Fruit fly (Drosophila melanogaster): ENCODE measurements around the gene CG10650.

Gene CG10650

DNA sequence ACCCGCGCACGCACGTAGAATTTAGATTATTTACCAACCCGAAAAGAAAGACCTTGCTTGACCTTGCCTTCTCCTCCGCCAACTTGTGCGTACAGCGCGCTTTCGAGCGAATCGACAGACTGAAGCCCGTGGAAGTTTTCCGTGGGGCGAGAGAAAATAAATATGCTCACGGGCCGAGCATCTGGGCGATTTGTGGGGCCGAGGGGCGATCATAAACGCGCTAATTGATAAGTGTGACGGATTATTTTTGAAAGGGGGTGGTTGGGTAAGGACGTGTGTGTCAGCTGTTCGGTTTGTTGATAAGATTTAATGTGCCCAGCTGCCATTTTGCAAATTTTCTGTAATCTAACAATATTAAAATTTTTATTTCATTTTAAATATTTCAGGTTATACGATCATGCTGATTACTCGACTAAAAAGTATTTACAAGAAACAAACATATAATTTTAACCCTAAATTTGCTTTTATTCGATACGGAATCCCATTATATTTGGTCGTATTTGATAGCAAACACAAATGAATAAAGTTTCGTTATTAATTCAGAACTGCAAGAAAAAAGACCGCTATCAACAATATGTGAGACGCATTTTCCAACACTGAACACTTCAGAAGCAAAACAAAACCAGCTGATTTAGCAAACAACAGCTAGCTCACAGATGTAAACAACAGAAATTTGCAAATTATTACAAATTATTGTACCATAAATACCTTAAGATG is 21.5 kb downstream of the CG10650 start, which contains the start of the genes L2HGDH and CG10431 (continued):
- TF ChIP-seq CG6272 (GFP tag; IDR thresholded peaks at IDR 0.05), result no peak
- TF ChIP-seq CG11504 (tag; optimal IDR thresholded peaks at IDR 0.05), result no peak
- no peak for TF ChIP-seq CG43689 (GFP tag; IDR thresholded peaks at IDR 0.05)
- peak; percentile 84 for TF ChIP-seq stwl (tag; optimal IDR thresholded peaks at IDR 0.05)
- no peak for TF ChIP-seq Usf (GFP tag; optimal IDR thresholded peaks at IDR 0.05)
- TF ChIP-seq CG32772 (GFP tag; IDR thresholded peaks at IDR 0.05), result no peak
- TF ChIP-seq ind (GFP tag; optimal IDR thresholded peaks at IDR 0.05), result peak; percentile 67
- TF ChIP-seq zf30C (GFP tag; optimal IDR thresholded peaks at IDR 0.05), result no peak
- TF ChIP-seq fd64A (GFP tag; optimal IDR thresholded peaks at IDR 0.05), result peak; percentile 21
- TF ChIP-seq Deaf1 (tag; optimal IDR thresholded peaks at IDR 0.05), result peak; percentile 85
- TF ChIP-seq Dfd (GFP tag; optimal IDR thresholded peaks at IDR 0.05), result no peak
- TF ChIP-seq CG10431 (GFP tag; optimal IDR thresholded peaks at IDR 0.05), result peak; percentile 45
- no peak for TF ChIP-seq Oaz (GFP tag; IDR thresholded peaks at IDR 0.05)
- 0 out of 2 replicates have a peak, but pooled peaks have one; percentile 28 for TF ChIP-seq E2f2 (GFP tag; IDR thresholded peaks at IDR 0.05)
- TF ChIP-seq CG1529 (GFP tag; optimal IDR thresholded peaks at IDR 0.05), result peak; percentile 35
- TF ChIP-seq Pdp1 (GFP tag; optimal IDR thresholded peaks at IDR 0.05), result peak; percentile 38 to 76
- peak; percentile 2 for TF ChIP-seq CG7928 (GFP tag; optimal IDR thresholded peaks at IDR 0.05)
- no peak for TF ChIP-seq crc (GFP tag; optimal IDR thresholded peaks at IDR 0.05)
- TF ChIP-seq zen (tag; optimal IDR thresholded peaks at IDR 0.05), result peak; percentile 66
- TF ChIP-seq Lim3 (GFP tag; IDR thresholded peaks at IDR 0.05), result no peak
- peak; percentile 60 for TF ChIP-seq dmrt99B (tag; optimal IDR thresholded peaks at IDR 0.05)
- TF ChIP-seq BEAF-32 (GFP tag; optimal IDR thresholded peaks at IDR 0.05), result peak; percentile 52
- TF ChIP-seq CG8924 (tag; optimal IDR thresholded peaks at IDR 0.05), result peak; percentile 85
- peak; percentile 83 for TF ChIP-seq CG14710 (tag; optimal IDR thresholded peaks at IDR 0.05)
- TF ChIP-seq gt (GFP tag; IDR thresholded peaks at IDR 0.05), result no peak
- peak; percentile 72 for TF ChIP-seq Max (GFP tag; optimal IDR thresholded peaks at IDR 0.05)
- TF ChIP-seq CG11247 (GFP tag; IDR thresholded peaks at IDR 0.05), result peak; percentile 26; the same call in 1 of the 2 replicates
- peak; percentile 4 for TF ChIP-seq CG2202 (tag; optimal IDR thresholded peaks at IDR 0.05)
- no peak; the same call in 1 of the 2 replicates for TF ChIP-seq CG31441 (GFP tag; IDR thresholded peaks at IDR 0.05)
- TF ChIP-seq CG16779 (GFP tag; IDR thresholded peaks at IDR 0.05), result no peak; the same call in 1 of the 2 replicates
- no peak for TF ChIP-seq cg (GFP tag; optimal IDR thresholded peaks at IDR 0.05)
- peak; percentile 62 for TF ChIP-seq CG15269 (tag; optimal IDR thresholded peaks at IDR 0.05)
- no peak for TF ChIP-seq CG4617 (GFP tag; optimal IDR thresholded peaks at IDR 0.05; ENCODE audit: borderline replicate concordance)
- no peak for TF ChIP-seq hb (GFP tag; IDR thresholded peaks at IDR 0.05; ENCODE audit: partially characterized antibody)
- peak; percentile 56 for TF ChIP-seq kay (GFP tag; optimal IDR thresholded peaks at IDR 0.05)
- TF ChIP-seq Neu2 (GFP tag; optimal IDR thresholded peaks at IDR 0.05; ENCODE audit: borderline replicate concordance), result no peak
- TF ChIP-seq CG6765 (GFP tag; optimal IDR thresholded peaks at IDR 0.05), result peak; percentile 38
- TF ChIP-seq CG11560 (tag; IDR thresholded peaks at IDR 0.05), result no peak
- peak; percentile 47 for TF ChIP-seq dmrt11E (tag; optimal IDR thresholded peaks at IDR 0.05)
- no peak for TF ChIP-seq ap (GFP tag; IDR thresholded peaks at IDR 0.05)
- peak; percentile 31 for TF ChIP-seq CG10462 (GFP tag; optimal IDR thresholded peaks at IDR 0.05)
- TF ChIP-seq Med (GFP tag), result peak; percentile 91
- TF ChIP-seq Mes4 (GFP tag; optimal IDR thresholded peaks at IDR 0.05), result no peak
- peak; percentile 41 for TF ChIP-seq CG6813 (GFP tag; optimal IDR thresholded peaks at IDR 0.05)
- TF ChIP-seq Myb (GFP tag; optimal IDR thresholded peaks at IDR 0.05), result peak; percentile 11
- no peak for TF ChIP-seq dati (GFP tag; IDR thresholded peaks at IDR 0.05)
- TF ChIP-seq CG4820 (GFP tag; optimal IDR thresholded peaks at IDR 0.05), result peak; percentile 13
- TF ChIP-seq CG15514 (GFP tag; optimal IDR thresholded peaks at IDR 0.05), result peak; percentile 65
- peak; percentile 26 for TF ChIP-seq hkb (optimal IDR thresholded peaks at IDR 0.05)
- TF ChIP-seq hkb (GFP tag; IDR thresholded peaks at IDR 0.05), result no peak

Data from whole organism, embryonic.